Worm (Caenorhabditis elegans) whole organism, L4 larva: ENCODE data around the gene nuo-4.

Source experiments
- D1046.2 ChIP-seq: fragments of 200-800 bp; sonication (Bioruptor generic); IDR thresholded peaks from 2 replicates; pipeline ENCODE4 v1.3.6; 2022; ENCODE audit warnings: missing genetic modification characterization, missing compliant biosample characterization
- F37D6.2 ChIP-seq: sonication (generic microtip); optimal IDR thresholded peaks from 2 replicates; lab custom pipeline; 2016; ENCODE audit warnings: mild to moderate bottlenecking, missing genetic modification characterization, missing compliant biosample characterization
- F44E2.7 ChIP-seq: fragments of 200-800 bp; sonication (Bioruptor generic); IDR thresholded peaks from 2 replicates; pipeline ENCODE4 v2.1.2; 2022; ENCODE audit warnings: missing genetic modification characterization, missing compliant biosample characterization
- R02D3.7 ChIP-seq: fragments of 150-350 bp; sonication (generic microtip); optimal IDR thresholded peaks from 3 replicates; lab custom pipeline; 2014; ENCODE audit warnings: missing biosample characterization, missing genetic modification characterization
- Y105C5A.15 ChIP-seq: fragments of 200-800 bp; sonication (Bioruptor generic); IDR thresholded peaks from 2 replicates; pipeline ENCODE4 v1.3.6; 2022; ENCODE audit warnings: missing genetic modification characterization, missing compliant biosample characterization
- Y48G9A.11 ChIP-seq: fragments of 200-800 bp; sonication (Bioruptor generic); IDR thresholded peaks from 2 replicates; pipeline ENCODE4 v1.3.6; 2022; ENCODE audit warnings: missing genetic modification reagents, missing genetic modification characterization, missing compliant biosample characterization
- ZK337.2 ChIP-seq: fragments of 200-800 bp; sonication (Bioruptor generic); IDR thresholded peaks from 2 replicates; pipeline ENCODE4 v1.3.6; 2022; ENCODE audit warnings: missing genetic modification reagents, missing genetic modification characterization, missing compliant biosample characterization
- aly-2 ChIP-seq: sonication (generic microtip); optimal IDR thresholded peaks from 2 replicates; lab custom pipeline; 2018; ENCODE audit warnings: missing biosample characterization, missing genetic modification characterization
- attf-4 ChIP-seq: sonication (generic microtip); optimal IDR thresholded peaks from 3 replicates; lab custom pipeline; 2017; ENCODE audit warnings: missing biosample characterization, missing genetic modification characterization
- ceh-20 ChIP-seq: fragments of 200-800 bp; sonication (Bioruptor generic); IDR thresholded peaks from 2 replicates; pipeline ENCODE4 v1.3.6; 2022; ENCODE audit warnings: missing genetic modification reagents, missing genetic modification characterization, missing compliant biosample characterization
- ceh-28 ChIP-seq: fragments of 150-350 bp; optimal IDR thresholded peaks from 2 replicates; lab custom pipeline; 2014; ENCODE audit warnings: missing biosample characterization, missing genetic modification reagents, missing genetic modification characterization
- ceh-32 ChIP-seq: sonication (generic microtip); optimal IDR thresholded peaks from 2 replicates; lab custom pipeline; 2016; ENCODE audit warnings: mild to moderate bottlenecking, missing genetic modification characterization, missing compliant biosample characterization; ENCODE audit not compliant: poor library complexity
- ceh-82 ChIP-seq: sonication (generic microtip); optimal IDR thresholded peaks from 2 replicates; lab custom pipeline; 2017; ENCODE audit warnings: missing biosample characterization, missing genetic modification characterization
- ces-1 ChIP-seq: fragments of 150-350 bp; sonication (generic microtip); optimal IDR thresholded peaks from 4 replicates; lab custom pipeline; 2014; ENCODE audit warnings: missing biosample characterization, missing genetic modification reagents, missing genetic modification characterization
- cey-2 ChIP-seq: sonication (generic microtip); optimal IDR thresholded peaks from 3 replicates; lab custom pipeline; 2017; ENCODE audit warnings: missing genetic modification characterization, mild to moderate bottlenecking, missing compliant biosample characterization, antibody characterized with exemption, borderline replicate concordance; ENCODE audit not compliant: insufficient read depth
- daf-12 ChIP-seq: fragments of 150-350 bp; optimal IDR thresholded peaks from 2 replicates; lab custom pipeline; 2014; ENCODE audit warnings: missing biosample characterization, missing genetic modification reagents, missing genetic modification characterization
- daf-16 ChIP-seq, 3 experiments: sonication (generic microtip); optimal IDR thresholded peaks; 2 replicates each; lab custom pipeline; 2016 to 2017; ENCODE audit warnings: missing genetic modification characterization in 3 of 3, missing genetic modification reagents in 3 of 3, mild to moderate bottlenecking in 2 of 3, missing compliant biosample characterization in 2 of 3, missing biosample characterization in 1 of 3, moderate library complexity in 1 of 3
- daf-8 ChIP-seq: fragments of 200-800 bp; sonication (Bioruptor generic); IDR thresholded peaks from 2 replicates; pipeline ENCODE4 v1.3.6; 2022; ENCODE audit warnings: missing genetic modification characterization, missing compliant biosample characterization
- dmd-8 ChIP-seq: fragments of 200-800 bp; sonication (Bioruptor generic); IDR thresholded peaks from 2 replicates; pipeline ENCODE4 v1.3.6; 2022; ENCODE audit warnings: missing genetic modification characterization, missing compliant biosample characterization
- duxl-1 ChIP-seq: sonication (generic microtip); optimal IDR thresholded peaks from 2 replicates; lab custom pipeline; 2016; ENCODE audit warnings: mild to moderate bottlenecking, missing genetic modification characterization, moderate library complexity, missing compliant biosample characterization; ENCODE audit not compliant: poor library complexity
- dve-1 ChIP-seq: sonication (generic microtip); optimal IDR thresholded peaks from 2 replicates; lab custom pipeline; 2017; ENCODE audit warnings: antibody characterized with exemption, mild to moderate bottlenecking, missing genetic modification characterization, missing compliant biosample characterization; ENCODE audit not compliant: insufficient read depth
- egl-27 ChIP-seq: sonication (generic microtip); optimal IDR thresholded peaks from 3 replicates; lab custom pipeline; 2017; ENCODE audit warnings: missing biosample characterization, missing genetic modification reagents, missing genetic modification characterization
- fos-1 ChIP-seq: fragments of 150-350 bp; optimal IDR thresholded peaks from 2 replicates; lab custom pipeline; 2014; ENCODE audit warnings: missing biosample characterization, missing genetic modification characterization
- gei-8 ChIP-seq: fragments of 200-800 bp; sonication (Bioruptor generic); optimal IDR thresholded peaks from 2 replicates; lab custom pipeline; 2018; ENCODE audit warnings: mild to moderate bottlenecking, missing genetic modification characterization, missing compliant biosample characterization
- hif-1 ChIP-seq, 2 experiments: sonication (generic microtip); optimal IDR thresholded peaks; 2 replicates each; lab custom pipeline; 2016 to 2017; ENCODE audit warnings: missing compliant biosample characterization in 2 of 2, missing genetic modification characterization in 2 of 2, missing genetic modification reagents in 2 of 2, missing genotype in 2 of 2, mild to moderate bottlenecking in 1 of 2
- hlh-30 ChIP-seq: sonication (generic microtip); optimal IDR thresholded peaks from 2 replicates; lab custom pipeline; 2017; ENCODE audit warnings: antibody characterized with exemption, mild to moderate bottlenecking, missing genetic modification characterization, missing compliant biosample characterization; ENCODE audit not compliant: insufficient read depth
- jun-1 ChIP-seq: fragments of 150-350 bp; optimal IDR thresholded peaks from 2 replicates; lab custom pipeline; 2014; ENCODE audit warnings: missing biosample characterization, missing genetic modification reagents, missing genetic modification characterization
- lin-1 ChIP-seq: fragments of 200-800 bp; sonication (Bioruptor generic); IDR thresholded peaks from 2 replicates; pipeline ENCODE4 v1.3.6; 2022; ENCODE audit warnings: missing genetic modification reagents, missing genetic modification characterization, missing compliant biosample characterization
- lin-29 ChIP-seq: fragments of 200-800 bp; sonication (Bioruptor generic); IDR thresholded peaks from 2 replicates; pipeline ENCODE4 v1.3.6; 2022; ENCODE audit warnings: missing genetic modification reagents, missing genetic modification characterization, missing compliant biosample characterization
- lsy-2 ChIP-seq, 2 experiments: fragments of 150-350 bp in 1 of 2; sonication (generic microtip) in 1 of 2; optimal IDR thresholded peaks; 2 replicates each; lab custom pipeline; 2014 to 2017; ENCODE audit warnings: missing biosample characterization in 2 of 2, missing genetic modification characterization in 2 of 2
- mdl-1 ChIP-seq, 2 experiments: fragments of 150-350 bp in 1 of 2; sonication (generic microtip) in 1 of 2; optimal IDR thresholded peaks; 2 replicates each; lab custom pipeline; 2014 to 2017; ENCODE audit warnings: missing biosample characterization in 2 of 2, missing genetic modification characterization in 2 of 2
- mdt-29 ChIP-seq: fragments of 200-800 bp; sonication (Bioruptor generic); IDR thresholded peaks from 2 replicates; pipeline ENCODE4 v1.3.6; 2022; ENCODE audit warnings: missing genetic modification reagents, missing genetic modification characterization, missing compliant biosample characterization
- mep-1 ChIP-seq: fragments of 150-350 bp; sonication (generic microtip); optimal IDR thresholded peaks from 3 replicates; lab custom pipeline; 2014; ENCODE audit warnings: missing biosample characterization, missing genetic modification characterization
- mxl-2 ChIP-seq: fragments of 200-800 bp; sonication (Bioruptor generic); conservative IDR thresholded peaks from 2 replicates; pipeline ENCODE4 v1.3.6; 2022; ENCODE audit warnings: missing genetic modification reagents, missing genetic modification characterization, missing compliant biosample characterization
- nhr-102 ChIP-seq: sonication (generic microtip); optimal IDR thresholded peaks from 2 replicates; lab custom pipeline; 2016; ENCODE audit warnings: mild to moderate bottlenecking, missing genetic modification characterization, moderate library complexity, missing compliant biosample characterization
- nhr-11 ChIP-seq: fragments of 150-350 bp; optimal IDR thresholded peaks from 2 replicates; lab custom pipeline; 2014; ENCODE audit warnings: missing biosample characterization, missing genetic modification characterization
- nhr-41 ChIP-seq: fragments of 200-800 bp; sonication (Bioruptor generic); IDR thresholded peaks from 2 replicates; pipeline ENCODE4 v1.3.6; 2022; ENCODE audit warnings: missing genetic modification reagents, missing genetic modification characterization, missing compliant biosample characterization
- nhr-48 ChIP-seq: sonication (generic microtip); optimal IDR thresholded peaks from 2 replicates; lab custom pipeline; 2016; ENCODE audit warnings: mild to moderate bottlenecking, missing genetic modification characterization, missing compliant biosample characterization
- pqm-1 ChIP-seq: sonication (generic microtip); optimal IDR thresholded peaks from 2 replicates; lab custom pipeline; 2017; ENCODE audit warnings: missing biosample characterization, missing genetic modification characterization
- rbr-2 ChIP-seq: sonication (generic microtip); optimal IDR thresholded peaks from 2 replicates; lab custom pipeline; 2016; ENCODE audit warnings: missing genotype, missing genetic modification characterization, missing compliant biosample characterization
- saeg-2 ChIP-seq: fragments of 200-800 bp; sonication (Bioruptor generic); IDR thresholded peaks from 2 replicates; pipeline ENCODE4 v1.3.6; 2022; ENCODE audit warnings: missing genetic modification reagents, missing genetic modification characterization, missing compliant biosample characterization
- sdz-12 ChIP-seq: fragments of 200-800 bp; sonication (Bioruptor generic); optimal IDR thresholded peaks from 2 replicates; lab custom pipeline; 2018; ENCODE audit warnings: mild to moderate bottlenecking, missing genetic modification characterization, missing compliant biosample characterization
- set-16 ChIP-seq: fragments of 200-800 bp; sonication (Bioruptor generic); IDR thresholded peaks from 2 replicates; pipeline ENCODE4 v1.3.6; 2022; ENCODE audit warnings: missing genetic modification reagents, missing genetic modification characterization, missing compliant biosample characterization
- skn-1 ChIP-seq: fragments of 150-350 bp; optimal IDR thresholded peaks from 2 replicates; lab custom pipeline; 2014; ENCODE audit warnings: missing biosample characterization, missing genetic modification characterization
- snpc-4 ChIP-seq: fragments of 150-350 bp; optimal IDR thresholded peaks from 2 replicates; lab custom pipeline; 2014; ENCODE audit warnings: missing biosample characterization, missing genetic modification characterization
- spr-1 ChIP-seq: sonication (generic microtip); optimal IDR thresholded peaks from 2 replicates; lab custom pipeline; 2016; ENCODE audit warnings: mild to moderate bottlenecking, missing genetic modification characterization, missing compliant biosample characterization
- tag-97 ChIP-seq: fragments of 200-800 bp; sonication (Bioruptor generic); IDR thresholded peaks from 2 replicates; pipeline ENCODE4 v1.3.6; 2022; ENCODE audit warnings: missing genetic modification characterization, missing compliant biosample characterization
- unc-39 ChIP-seq: sonication (generic microtip); optimal IDR thresholded peaks from 2 replicates; lab custom pipeline; 2017; ENCODE audit warnings: missing biosample characterization, missing genetic modification characterization
- unc-62 ChIP-seq, 3 experiments: fragments of 150-350 bp in 1 of 3; sonication (generic microtip); optimal IDR thresholded peaks in 2 of 3; peaks in 1 of 3; 1 replicate in 1 of 3; 2 replicates in 2 of 3; lab custom pipeline; 2014 to 2017; ENCODE audit warnings: missing biosample characterization in 3 of 3, missing genetic modification characterization in 3 of 3, missing genetic modification reagents in 3 of 3, missing genotype in 1 of 3
- zip-2 ChIP-seq: fragments of 150-350 bp; optimal IDR thresholded peaks from 2 replicates; lab custom pipeline; 2014; ENCODE audit warnings: missing biosample characterization, missing genetic modification characterization
- ztf-11 ChIP-seq: fragments of 150-350 bp; optimal IDR thresholded peaks from 2 replicates; lab custom pipeline; 2014; ENCODE audit warnings: missing biosample characterization, missing genetic modification characterization

nuo-4 gene

DNA sequence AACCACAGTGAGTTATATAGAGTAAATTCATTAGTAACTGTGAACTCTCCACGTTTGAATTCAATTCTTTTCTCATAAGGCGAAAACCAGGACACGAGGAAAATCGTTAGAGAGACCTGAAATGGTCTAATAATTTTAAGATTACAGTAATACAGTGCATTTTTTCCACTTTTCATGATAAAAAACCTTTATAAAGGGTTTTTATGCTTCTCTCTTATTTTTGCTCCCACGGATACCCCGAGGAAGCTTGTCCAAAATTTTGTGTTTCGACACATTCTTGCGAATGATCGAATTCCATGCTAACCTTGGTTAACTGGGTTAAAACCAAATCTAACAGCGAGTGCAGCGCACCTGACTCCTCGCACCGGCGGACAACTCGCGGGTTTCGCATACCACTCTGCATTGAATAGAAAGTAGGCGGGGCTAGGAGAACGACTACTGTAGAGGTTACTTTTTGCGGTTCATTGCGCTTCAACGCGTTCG is 18.3 kb downstream of the nuo-4 start (continued):
- TF ChIP-seq cey-2 (tag; lab: Kevin White, UChicago), result no peak
- peak; percentile 57 for TF ChIP-seq nhr-102 (tag; lab: Kevin White, UChicago)
- TF ChIP-seq attf-4 (tag; lab: Kevin White, UChicago), result no peak
- no peak for TF ChIP-seq saeg-2 (GFP tag; lab: Robert Waterston, UW)
- TF ChIP-seq ceh-28 (tag; lab: Kevin White, UChicago), result no peak
- TF ChIP-seq ztf-11, result no peak
- TF ChIP-seq set-16 (GFP tag; lab: Robert Waterston, UW), result no peak
- TF ChIP-seq mxl-2, result no peak
- no peak for TF ChIP-seq R02D3.7 (tag; lab: Kevin White, UChicago)
- TF ChIP-seq spr-1 (tag; lab: Kevin White, UChicago), result no peak
- TF ChIP-seq nhr-41, result no peak
- no peak for TF ChIP-seq pqm-1
- TF ChIP-seq gei-8 (GFP tag; lab: Kevin White, UChicago), result no peak
- no peak for TF ChIP-seq daf-16 (GFP tag; optimal IDR thresholded peaks at IDR 0.05; lab: Kevin White, UChicago)
- peak; percentile 25 for TF ChIP-seq daf-16 (tag; optimal IDR thresholded peaks at IDR 0.05; lab: Kevin White, UChicago)
- TF ChIP-seq Y105C5A.15, result no peak
- TF ChIP-seq ceh-82 (tag; lab: Kevin White, UChicago), result no peak
- TF ChIP-seq mep-1 (tag; lab: Kevin White, UChicago), result no peak
- TF ChIP-seq ZK337.2, result no peak
- peak; percentile 68; the same call in 1 of the 2 replicates for TF ChIP-seq dmd-8 (GFP tag; lab: Robert Waterston, UW)
- TF ChIP-seq dve-1 (tag; lab: Kevin White, UChicago), result peak; percentile 28
- no peak for TF ChIP-seq nhr-11
- no peak for TF ChIP-seq unc-62 (GFP tag; optimal IDR thresholded peaks at IDR 0.05 in 1 of 2; lab: Kevin White, UChicago)
- TF ChIP-seq unc-62 (tag; optimal IDR thresholded peaks at IDR 0.05; lab: Kevin White, UChicago), result no peak
- TF ChIP-seq sdz-12 (GFP tag; lab: Kevin White, UChicago), result no peak
- no peak for TF ChIP-seq skn-1
- no peak for TF ChIP-seq F37D6.2
- no peak for TF ChIP-seq daf-12
- TF ChIP-seq snpc-4, result peak; percentile 82
- TF ChIP-seq lin-1, result no peak
- TF ChIP-seq aly-2, result no peak
- peak; percentile 80 for TF ChIP-seq mdt-29
- no peak for TF ChIP-seq zip-2 (tag; lab: Kevin White, UChicago)
- TF ChIP-seq nhr-48 (tag; lab: Kevin White, UChicago), result no peak
- TF ChIP-seq duxl-1, result peak; percentile 23
- no peak for TF ChIP-seq unc-39 (tag; lab: Kevin White, UChicago)
- no peak for TF ChIP-seq daf-8 (GFP tag; lab: Robert Waterston, UW)
- no peak for TF ChIP-seq ces-1 (GFP tag; lab: Kevin White, UChicago)
- TF ChIP-seq egl-27 (tag; lab: Kevin White, UChicago), result no peak
- TF ChIP-seq D1046.2 (GFP tag; lab: Robert Waterston, UW), result no peak
- TF ChIP-seq rbr-2 (tag; lab: Kevin White, UChicago), result no peak
- TF ChIP-seq fos-1 (tag; lab: Kevin White, UChicago), result no peak
- TF ChIP-seq ceh-32 (tag; lab: Kevin White, UChicago), result no peak
- TF ChIP-seq Y48G9A.11, result peak; percentile 68
- no peak for TF ChIP-seq mdl-1 (tag; optimal IDR thresholded peaks at IDR 0.05; lab: Kevin White, UChicago)
- TF ChIP-seq tag-97 (GFP tag; lab: Robert Waterston, UW), result no peak
- TF ChIP-seq hlh-30, result peak; percentile 32
- TF ChIP-seq ceh-20, result no peak
- peak in 1 of 2 experiments; percentile 56 for TF ChIP-seq lsy-2 (tag; optimal IDR thresholded peaks at IDR 0.05; lab: Kevin White, UChicago)
- no peak for TF ChIP-seq F44E2.7 (GFP tag; lab: Robert Waterston, UW)
- TF ChIP-seq hif-1 (tag; optimal IDR thresholded peaks at IDR 0.05; lab: Kevin White, UChicago), result no peak
- TF ChIP-seq jun-1 (tag; lab: Kevin White, UChicago), result no peak
- TF ChIP-seq lin-29 (GFP tag; lab: Robert Waterston, UW), result no peak
